Fruit fly (Drosophila melanogaster) Kc167 (cell line): ENCODE data around the gene Ubr3.

Source experiments
- Myc ChIP-seq: fragments of >200 bp; optimal IDR thresholded peaks from 2 replicates; lab custom pipeline; 2017; ENCODE audit warnings: missing external identifiers
- Sin3A ChIP-seq: fragments of >200 bp; optimal IDR thresholded peaks from 2 replicates; lab custom pipeline; 2018; ENCODE audit warnings: missing external identifiers

DNA sequence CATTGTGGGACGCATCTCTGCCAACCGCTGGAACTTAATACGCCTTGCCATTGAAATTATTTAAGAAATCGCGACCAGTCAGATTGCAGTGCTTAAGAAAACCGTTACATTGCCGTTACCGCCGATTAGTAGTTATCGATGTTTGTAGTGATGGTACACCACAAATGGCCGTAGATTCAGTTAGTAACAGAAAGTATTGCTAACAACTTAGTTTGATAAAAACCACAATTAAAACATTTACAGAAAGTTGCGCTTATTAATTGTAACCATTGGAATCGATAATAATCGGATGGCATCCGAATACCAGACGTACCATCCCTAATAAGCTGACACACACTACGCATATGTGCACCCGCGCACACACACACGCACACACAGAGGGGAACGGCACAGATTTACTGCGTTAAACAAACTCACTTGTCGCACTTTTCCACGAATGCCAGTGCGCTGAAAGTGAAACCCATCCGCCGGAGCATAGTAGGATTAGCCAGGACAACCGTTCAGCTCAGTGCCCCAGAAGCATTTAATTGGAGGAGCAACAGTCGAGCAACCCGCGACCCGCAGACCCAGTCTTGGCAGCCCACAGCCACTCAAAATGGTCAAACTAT, 15.5 kb upstream of the Ubr3 start, which contains the start of the genes hdm and Ykt6:
- TF ChIP-seq Sin3A (lab: Kevin White, UChicago) (no peak), Myc (no peak)
